Worm (Caenorhabditis elegans) whole organism, young adult: Measurements from ENCODE around the gene D1086.12.

Experiments
- B0336.3 ChIP-seq: fragments of 200-800 bp; sonication (Bioruptor generic); IDR thresholded peaks from 2 replicates; pipeline ENCODE4 v1.3.6; 2022; ENCODE audit warnings: missing genetic modification characterization, missing compliant biosample characterization
- D2030.7 ChIP-seq: fragments of 200-800 bp; sonication (Bioruptor generic); IDR thresholded peaks from 2 replicates; pipeline ENCODE4 v1.3.6; 2022; ENCODE audit warnings: missing genetic modification reagents, missing genetic modification characterization, missing compliant biosample characterization
- F10E7.11 ChIP-seq: sonication (generic microtip); optimal IDR thresholded peaks from 2 replicates; lab custom pipeline; 2017; ENCODE audit warnings: mild to moderate bottlenecking, missing genetic modification characterization, moderate library complexity, missing compliant biosample characterization
- F22D6.2 ChIP-seq: sonication (generic microtip); optimal IDR thresholded peaks from 2 replicates; lab custom pipeline; 2016; ENCODE audit warnings: mild to moderate bottlenecking, missing genetic modification characterization, missing compliant biosample characterization
- F23B12.7 ChIP-seq: sonication (generic microtip); optimal IDR thresholded peaks from 2 replicates; lab custom pipeline; 2017; ENCODE audit warnings: missing genetic modification characterization, mild to moderate bottlenecking, missing compliant biosample characterization, antibody characterized with exemption, moderate library complexity; ENCODE audit not compliant: insufficient read depth
- F33H1.4 ChIP-seq: fragments of 200-800 bp; sonication (Bioruptor generic); IDR thresholded peaks from 2 replicates; pipeline ENCODE4 v1.3.6; 2022; ENCODE audit warnings: missing genetic modification reagents, missing genetic modification characterization, missing compliant biosample characterization
- F52B5.7 ChIP-seq: sonication (generic microtip); optimal IDR thresholded peaks from 2 replicates; lab custom pipeline; 2016; ENCODE audit warnings: mild to moderate bottlenecking, missing genetic modification characterization, missing compliant biosample characterization
- F55B11.4 ChIP-seq: sonication (generic microtip); optimal IDR thresholded peaks from 2 replicates; lab custom pipeline; 2016; ENCODE audit warnings: missing compliant biosample characterization, missing genetic modification characterization, borderline replicate concordance; ENCODE audit not compliant: insufficient read depth
- F57A8.1 ChIP-seq: fragments of 200-800 bp; sonication (Bioruptor generic); optimal IDR thresholded peaks from 2 replicates; lab custom pipeline; 2018; ENCODE audit warnings: mild to moderate bottlenecking, missing genetic modification characterization, moderate library complexity, missing compliant biosample characterization
- F57C9.4 ChIP-seq: sonication (generic microtip); optimal IDR thresholded peaks from 2 replicates; lab custom pipeline; 2017; ENCODE audit warnings: mild to moderate bottlenecking, missing genetic modification characterization, missing compliant biosample characterization
- K12H6.12 ChIP-seq: fragments of 200-800 bp; sonication (Bioruptor generic); optimal IDR thresholded peaks from 2 replicates; lab custom pipeline; 2018; ENCODE audit warnings: mild to moderate bottlenecking, missing genetic modification characterization, missing compliant biosample characterization
- Y79H2A.3 ChIP-seq: fragments of 200-800 bp; sonication (Bioruptor generic); conservative IDR thresholded peaks from 2 replicates; pipeline ENCODE4 v1.3.6; 2022; ENCODE audit warnings: missing genetic modification reagents, missing genetic modification characterization, missing compliant biosample characterization
- ama-1 ChIP-seq, 3 experiments: fragments of 150-350 bp in 1 of 3; sonication (generic microtip) in 2 of 3; optimal IDR thresholded peaks; 2 replicates each; lab custom pipeline; 2014 to 2018; ENCODE audit warnings: missing biosample characterization in 2 of 3, missing genetic modification characterization in 2 of 3, missing genetic modification reagents in 2 of 3
- aptf-3 ChIP-seq: fragments of 200-800 bp; sonication (Bioruptor generic); IDR thresholded peaks from 2 replicates; pipeline ENCODE4 v1.3.6; 2022; ENCODE audit warnings: missing genetic modification characterization, missing compliant biosample characterization
- attf-5 ChIP-seq: fragments of 200-800 bp; sonication (Bioruptor generic); optimal IDR thresholded peaks from 2 replicates; lab custom pipeline; 2018; ENCODE audit warnings: mild to moderate bottlenecking, missing genetic modification characterization, missing compliant biosample characterization
- cebp-1 ChIP-seq, 2 experiments: fragments of 200-800 bp in 1 of 2; sonication (Bioruptor generic) in 1 of 2; sonication (generic microtip) in 1 of 2; IDR thresholded peaks in 1 of 2; optimal IDR thresholded peaks in 1 of 2; 2 replicates each; pipeline versions ENCODE4 v1.3.6 to Lab custom; 2017 to 2022; ENCODE audit warnings: missing compliant biosample characterization in 2 of 2, missing genetic modification characterization in 2 of 2, mild to moderate bottlenecking in 1 of 2, missing genetic modification reagents in 1 of 2, moderate library complexity in 1 of 2
- ceh-40 ChIP-seq: fragments of 200-800 bp; sonication (Bioruptor generic); IDR thresholded peaks from 2 replicates; pipeline ENCODE4 v1.3.6; 2022; ENCODE audit warnings: missing genetic modification characterization, missing compliant biosample characterization
- ceh-91 ChIP-seq: fragments of 200-800 bp; sonication (Bioruptor generic); IDR thresholded peaks from 2 replicates; pipeline ENCODE4 v1.3.6; 2022; ENCODE audit warnings: missing genetic modification reagents, missing genetic modification characterization, missing compliant biosample characterization
- chd-7 ChIP-seq: sonication (generic microtip); optimal IDR thresholded peaks from 2 replicates; lab custom pipeline; 2016; ENCODE audit warnings: mild to moderate bottlenecking, missing genetic modification characterization, moderate library complexity, missing compliant biosample characterization
- egl-18 ChIP-seq: fragments of 200-800 bp; sonication (Bioruptor generic); IDR thresholded peaks from 2 replicates; pipeline ENCODE4 v1.3.6; 2022; ENCODE audit warnings: missing genetic modification reagents, missing genetic modification characterization, missing compliant biosample characterization
- egrh-3 ChIP-seq: fragments of 200-800 bp; sonication (Bioruptor generic); IDR thresholded peaks from 2 replicates; pipeline ENCODE4 v1.3.6; 2022; ENCODE audit warnings: missing genetic modification reagents, missing genetic modification characterization, missing compliant biosample characterization
- gei-17 ChIP-seq: fragments of 200-800 bp; sonication (Bioruptor generic); optimal IDR thresholded peaks from 2 replicates; lab custom pipeline; 2018; ENCODE audit warnings: mild to moderate bottlenecking, missing genetic modification characterization, missing compliant biosample characterization
- hlh-12 ChIP-seq: sonication (generic microtip); optimal IDR thresholded peaks from 2 replicates; lab custom pipeline; 2016; ENCODE audit warnings: missing genetic modification characterization, missing compliant biosample characterization
- hmg-1.2 ChIP-seq: fragments of 200-800 bp; sonication (Bioruptor generic); IDR thresholded peaks from 2 replicates; pipeline ENCODE4 v1.3.6; 2022; ENCODE audit warnings: missing genetic modification reagents, missing genetic modification characterization, missing compliant biosample characterization
- hsf-1 ChIP-seq: fragments of 200-800 bp; sonication (Bioruptor generic); IDR thresholded peaks from 2 replicates; pipeline ENCODE4 v1.3.6; 2022; ENCODE audit warnings: missing genetic modification reagents, missing genetic modification characterization, missing compliant biosample characterization
- let-607 ChIP-seq, 2 experiments: fragments of 200-800 bp in 1 of 2; sonication (Bioruptor generic) in 1 of 2; sonication (generic microtip) in 1 of 2; optimal IDR thresholded peaks; 2 replicates each; lab custom pipeline; 2016 to 2018; ENCODE audit warnings: mild to moderate bottlenecking in 2 of 2, missing compliant biosample characterization in 2 of 2, missing genetic modification characterization in 2 of 2, moderate library complexity in 2 of 2, missing genotype in 1 of 2
- lin-26 ChIP-seq: fragments of 200-800 bp; sonication (Bioruptor generic); IDR thresholded peaks from 2 replicates; pipeline ENCODE4 v1.3.6; 2022; ENCODE audit warnings: missing genetic modification reagents, missing genetic modification characterization, missing compliant biosample characterization
- lir-1 ChIP-seq: fragments of 200-800 bp; sonication (Bioruptor generic); conservative IDR thresholded peaks from 2 replicates; pipeline ENCODE4 v1.3.6; 2022; ENCODE audit warnings: missing genetic modification reagents, missing genetic modification characterization, missing compliant biosample characterization
- lsl-1 ChIP-seq: fragments of 200-800 bp; sonication (Bioruptor generic); optimal IDR thresholded peaks from 2 replicates; lab custom pipeline; 2018; ENCODE audit warnings: mild to moderate bottlenecking, missing genetic modification characterization, moderate library complexity, missing compliant biosample characterization
- madf-3 ChIP-seq: fragments of 200-800 bp; sonication (Bioruptor generic); IDR thresholded peaks from 2 replicates; pipeline ENCODE4 v1.3.6; 2022; ENCODE audit warnings: missing genetic modification reagents, missing genetic modification characterization, missing compliant biosample characterization
- madf-6 ChIP-seq: fragments of 200-800 bp; sonication (Bioruptor generic); IDR thresholded peaks from 2 replicates; pipeline ENCODE4 v1.3.6; 2022; ENCODE audit warnings: missing genetic modification reagents, missing genetic modification characterization, missing compliant biosample characterization
- mcd-1 ChIP-seq: fragments of 200-800 bp; sonication (Bioruptor generic); IDR thresholded peaks from 2 replicates; pipeline ENCODE4 v1.3.6; 2022; ENCODE audit warnings: missing genetic modification reagents, missing genetic modification characterization, missing compliant biosample characterization
- mxl-1 ChIP-seq: sonication (generic microtip); optimal IDR thresholded peaks from 2 replicates; lab custom pipeline; 2016; ENCODE audit warnings: missing genetic modification characterization, missing compliant biosample characterization
- nfyb-1 ChIP-seq: fragments of 200-800 bp; sonication (Bioruptor generic); IDR thresholded peaks from 2 replicates; pipeline ENCODE4 v1.3.6; 2022; ENCODE audit warnings: missing genetic modification reagents, missing genetic modification characterization, missing compliant biosample characterization
- nhr-27 ChIP-seq: fragments of 200-800 bp; sonication (Bioruptor generic); optimal IDR thresholded peaks from 2 replicates; lab custom pipeline; 2018; ENCODE audit warnings: mild to moderate bottlenecking, missing genetic modification characterization, moderate library complexity, missing compliant biosample characterization
- pbrm-1 ChIP-seq: fragments of 200-800 bp; sonication (Bioruptor generic); IDR thresholded peaks from 2 replicates; pipeline ENCODE4 v1.3.6; 2022; ENCODE audit warnings: missing genetic modification reagents, missing genetic modification characterization, missing compliant biosample characterization
- sdz-38 ChIP-seq: sonication (generic microtip); optimal IDR thresholded peaks from 2 replicates; lab custom pipeline; 2016; ENCODE audit warnings: missing genotype, missing genetic modification characterization, missing compliant biosample characterization
- sea-2 ChIP-seq: fragments of 200-800 bp; sonication (Bioruptor generic); IDR thresholded peaks from 2 replicates; pipeline ENCODE4 v1.3.6; 2022; ENCODE audit warnings: missing genetic modification characterization, missing compliant biosample characterization
- snpc-1.3 ChIP-seq: sonication (generic microtip); optimal IDR thresholded peaks from 2 replicates; lab custom pipeline; 2017; ENCODE audit warnings: missing genetic modification characterization, mild to moderate bottlenecking, missing compliant biosample characterization, antibody characterized with exemption, moderate library complexity, missing genotype, missing genetic modification reagents; ENCODE audit not compliant: insufficient read depth
- sptf-2 ChIP-seq: fragments of 200-800 bp; sonication (Bioruptor generic); optimal IDR thresholded peaks from 2 replicates; lab custom pipeline; 2018; ENCODE audit warnings: mild to moderate bottlenecking, missing genetic modification characterization, missing compliant biosample characterization
- zfh-2 ChIP-seq: fragments of 200-800 bp; sonication (Bioruptor generic); conservative IDR thresholded peaks from 2 replicates; pipeline ENCODE4 v1.3.6; 2022; ENCODE audit warnings: missing genetic modification reagents, missing genetic modification characterization, missing compliant biosample characterization
- zim-3 ChIP-seq: sonication (generic microtip); optimal IDR thresholded peaks from 2 replicates; lab custom pipeline; 2017; ENCODE audit warnings: mild to moderate bottlenecking, missing genetic modification characterization, moderate library complexity, missing compliant biosample characterization
- ztf-26 ChIP-seq: sonication (generic microtip); optimal IDR thresholded peaks from 2 replicates; lab custom pipeline; 2017; ENCODE audit warnings: missing genetic modification characterization, missing compliant biosample characterization
- ztf-28 ChIP-seq: fragments of 200-800 bp; sonication (Bioruptor generic); IDR thresholded peaks from 2 replicates; pipeline ENCODE4 v1.3.6; 2022; ENCODE audit warnings: missing genetic modification reagents, missing genetic modification characterization, missing compliant biosample characterization
- ztf-6 ChIP-seq: fragments of 200-800 bp; sonication (Bioruptor generic); IDR thresholded peaks from 2 replicates; pipeline ENCODE4 v1.3.6; 2022; ENCODE audit warnings: missing genetic modification reagents, missing genetic modification characterization, missing compliant biosample characterization

The D1086.12 gene

ce11 chrV:14092403-14092802, 8.6 kb upstream of the D1086.12 start, which contains the start of gene D1086.3 (continued):
- TF ChIP-seq ceh-91 (GFP tag; lab: Robert Waterston, UW): no peak
- TF ChIP-seq gei-17 (GFP tag; lab: Kevin White, UChicago): no peak
- no peak for TF ChIP-seq ceh-40 (GFP tag; lab: Robert Waterston, UW)
- peak; percentile 67 for TF ChIP-seq mcd-1
- TF ChIP-seq madf-6 (GFP tag; lab: Robert Waterston, UW): peak; percentile 88
- no peak for TF ChIP-seq F57A8.1 (GFP tag; lab: Kevin White, UChicago)
- TF ChIP-seq sea-2 (GFP tag; lab: Robert Waterston, UW): no peak
- peak; percentile 73 for TF ChIP-seq B0336.3 (GFP tag; lab: Robert Waterston, UW)
- no peak; the same call in 1 of the 2 replicates for TF ChIP-seq madf-3
- peak; percentile 26 for TF ChIP-seq F23B12.7 (tag; lab: Kevin White, UChicago)
- TF ChIP-seq F57C9.4 (tag; lab: Kevin White, UChicago): no peak
- TF ChIP-seq lin-26 (GFP tag; lab: Robert Waterston, UW): 0 out of 2 replicates have a peak, but pooled peaks have one; percentile 54
- peak; percentile 95 for TF ChIP-seq pbrm-1
- TF ChIP-seq nhr-27 (tag; lab: Kevin White, UChicago): no peak
- TF ChIP-seq Y79H2A.3 (GFP tag; lab: Robert Waterston, UW): no peak
- TF ChIP-seq cebp-1 (GFP tag; IDR thresholded peaks at IDR 0.05; lab: Robert Waterston, UW): no peak
- no peak for TF ChIP-seq cebp-1 (tag; optimal IDR thresholded peaks at IDR 0.05; lab: Kevin White, UChicago)
- no peak for TF ChIP-seq zim-3 (tag; lab: Kevin White, UChicago)
- TF ChIP-seq F52B5.7: no peak
- peak; percentile 84 for TF ChIP-seq D2030.7
- no peak for TF ChIP-seq let-607 (tag; optimal IDR thresholded peaks at IDR 0.05; lab: Kevin White, UChicago)
- TF ChIP-seq lir-1 (GFP tag; lab: Robert Waterston, UW): no peak
- TF ChIP-seq attf-5 (GFP tag; lab: Kevin White, UChicago): no peak
- peak; percentile 78 for TF ChIP-seq nfyb-1
- TF ChIP-seq sptf-2 (GFP tag; lab: Kevin White, UChicago): no peak
- no peak for TF ChIP-seq hlh-12 (tag; lab: Kevin White, UChicago)
- peak; percentile 73 for TF ChIP-seq ama-1 (optimal IDR thresholded peaks at IDR 0.05; lab: Kevin White, UChicago)
- TF ChIP-seq ama-1 (GFP tag; optimal IDR thresholded peaks at IDR 0.05; lab: Kevin White, UChicago): no peak
- TF ChIP-seq aptf-3 (GFP tag; lab: Robert Waterston, UW): no peak
- TF ChIP-seq egl-18 (GFP tag; lab: Robert Waterston, UW): no peak
- TF ChIP-seq K12H6.12 (tag; lab: Kevin White, UChicago): peak; percentile 15
- TF ChIP-seq egrh-3 (GFP tag; lab: Robert Waterston, UW): no peak
- TF ChIP-seq F33H1.4 (GFP tag; lab: Robert Waterston, UW): peak; percentile 69
- peak; percentile 93 for TF ChIP-seq snpc-1.3 (tag; lab: Kevin White, UChicago)
- peak; percentile 73 for TF ChIP-seq lsl-1 (GFP tag; lab: Kevin White, UChicago)
- TF ChIP-seq ztf-26: no peak
- TF ChIP-seq ztf-6 (GFP tag; lab: Robert Waterston, UW): no peak
- TF ChIP-seq F55B11.4 (tag; lab: Kevin White, UChicago): no peak
- peak; percentile 51 for TF ChIP-seq mxl-1 (tag; lab: Kevin White, UChicago)
- TF ChIP-seq F22D6.2 (tag; lab: Kevin White, UChicago): no peak

DNA sequence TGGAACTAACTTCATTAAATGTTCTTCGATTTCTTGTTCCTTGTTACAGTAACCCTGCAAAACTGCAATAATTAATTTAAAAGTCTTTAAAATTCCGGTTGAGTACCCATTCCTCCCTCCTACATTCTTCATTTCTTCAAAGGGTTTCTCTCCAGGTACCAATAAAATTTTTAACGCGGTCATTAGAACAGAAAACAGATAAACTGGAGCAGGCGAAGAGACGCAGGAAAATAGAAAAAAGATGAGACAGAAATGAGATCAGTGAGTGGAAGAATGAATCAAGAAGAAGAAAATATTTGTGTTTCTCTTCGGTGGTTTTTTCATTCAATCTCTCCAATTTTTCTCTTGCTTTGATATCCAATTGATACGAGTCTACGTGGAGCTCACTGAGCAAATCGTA, 7.2 kb upstream of the D1086.12 start, which contains the start of gene D1086.8:
Gene D1086.8, plus strand, starts transcription at position 301 of the 400 bp plus-strand sequence.
- TF ChIP-seq hsf-1 (GFP tag; lab: Robert Waterston, UW): no peak
- no peak for TF ChIP-seq sdz-38 (tag; lab: Kevin White, UChicago)
- no peak for TF ChIP-seq hmg-1.2
- TF ChIP-seq F57A8.1 (GFP tag; lab: Kevin White, UChicago): no peak
- no peak for TF ChIP-seq F10E7.11 (tag; lab: Kevin White, UChicago)
- no peak for TF ChIP-seq lir-1 (GFP tag; lab: Robert Waterston, UW)
- no peak for TF ChIP-seq chd-7
- no peak for TF ChIP-seq ztf-28 (GFP tag; lab: Robert Waterston, UW)
- no peak for TF ChIP-seq zfh-2 (GFP tag; lab: Robert Waterston, UW)
